Worm (Caenorhabditis elegans) whole organism, L2 larva: ENCODE measurements around the gene sgcb-1.

Experiments used
- C34F6.9 ChIP-seq: fragments of 150-350 bp; optimal IDR thresholded peaks from 2 replicates; lab custom pipeline; 2014; ENCODE audit warnings: missing biosample characterization, missing genetic modification characterization
- F13H6.1 ChIP-seq: sonication (generic microtip); optimal IDR thresholded peaks from 2 replicates; lab custom pipeline; 2016; ENCODE audit warnings: missing genetic modification characterization, missing compliant biosample characterization
- R02D3.7 ChIP-seq: fragments of 150-350 bp; optimal IDR thresholded peaks from 2 replicates; lab custom pipeline; 2014; ENCODE audit warnings: missing biosample characterization, missing genetic modification characterization
- Y55F3AM.14 ChIP-seq: fragments of 200-800 bp; sonication (Bioruptor generic); optimal IDR thresholded peaks from 2 replicates; lab custom pipeline; 2018; ENCODE audit warnings: mild to moderate bottlenecking, missing genetic modification characterization, missing compliant biosample characterization
- alr-1 ChIP-seq: fragments of 150-350 bp; optimal IDR thresholded peaks from 2 replicates; lab custom pipeline; 2014; ENCODE audit warnings: missing biosample characterization, missing genetic modification characterization
- aly-2 ChIP-seq: fragments of 150-350 bp; optimal IDR thresholded peaks from 2 replicates; lab custom pipeline; 2014; ENCODE audit warnings: missing biosample characterization, missing genetic modification characterization
- ama-1 ChIP-seq: fragments of 150-350 bp; optimal IDR thresholded peaks from 2 replicates; lab custom pipeline; 2018; ENCODE audit warnings: inconsistent platforms
- blmp-1 ChIP-seq: sonication (generic microtip); optimal IDR thresholded peaks from 2 replicates; lab custom pipeline; 2017; ENCODE audit warnings: missing genetic modification characterization, mild to moderate bottlenecking, missing compliant biosample characterization, antibody characterized with exemption, moderate library complexity; ENCODE audit not compliant: insufficient read depth
- ceh-16 ChIP-seq: fragments of 150-350 bp; optimal IDR thresholded peaks from 2 replicates; lab custom pipeline; 2014; ENCODE audit warnings: missing biosample characterization, missing genetic modification characterization
- ceh-82 ChIP-seq: fragments of 150-350 bp; optimal IDR thresholded peaks from 2 replicates; lab custom pipeline; 2014; ENCODE audit warnings: missing biosample characterization, missing genetic modification characterization
- egl-27 ChIP-seq: sonication (generic microtip); optimal IDR thresholded peaks from 3 replicates; lab custom pipeline; 2017; ENCODE audit warnings: missing biosample characterization, missing genetic modification reagents, missing genetic modification characterization
- elt-1 ChIP-seq: fragments of 150-350 bp; optimal IDR thresholded peaks from 2 replicates; lab custom pipeline; 2014; ENCODE audit warnings: missing biosample characterization, missing genetic modification characterization
- elt-3 ChIP-seq: sonication (generic microtip); optimal IDR thresholded peaks from 2 replicates; lab custom pipeline; 2017; ENCODE audit warnings: missing biosample characterization, missing genetic modification characterization
- gmeb-1 ChIP-seq: fragments of 150-350 bp; optimal IDR thresholded peaks from 2 replicates; lab custom pipeline; 2014; ENCODE audit warnings: missing biosample characterization, missing genetic modification characterization
- lin-11 ChIP-seq: fragments of 150-350 bp; sonication (generic microtip); optimal IDR thresholded peaks from 2 replicates; lab custom pipeline; 2014; ENCODE audit warnings: missing biosample characterization, missing genetic modification characterization, inconsistent platforms, mixed read lengths
- lin-13 ChIP-seq: fragments of 150-350 bp; optimal IDR thresholded peaks from 2 replicates; lab custom pipeline; 2014; ENCODE audit warnings: missing biosample characterization, missing genetic modification reagents, missing genetic modification characterization
- lin-39 ChIP-seq: fragments of 150-350 bp; optimal IDR thresholded peaks from 2 replicates; lab custom pipeline; 2014; ENCODE audit warnings: missing biosample characterization, missing genetic modification reagents, missing genetic modification characterization
- mbf-1 ChIP-seq: sonication (generic microtip); optimal IDR thresholded peaks from 2 replicates; lab custom pipeline; 2017; ENCODE audit warnings: missing biosample characterization, missing genetic modification characterization
- nhr-10 ChIP-seq: sonication (generic microtip); optimal IDR thresholded peaks from 2 replicates; lab custom pipeline; 2017; ENCODE audit warnings: missing biosample characterization, missing genetic modification characterization
- nhr-12 ChIP-seq: fragments of 150-350 bp; optimal IDR thresholded peaks from 2 replicates; lab custom pipeline; 2014; ENCODE audit warnings: missing biosample characterization, missing genetic modification characterization
- nhr-129 ChIP-seq: fragments of 150-350 bp; optimal IDR thresholded peaks from 2 replicates; lab custom pipeline; 2014; ENCODE audit warnings: missing biosample characterization, missing genetic modification characterization
- nhr-23 ChIP-seq: fragments of 150-350 bp; optimal IDR thresholded peaks from 2 replicates; lab custom pipeline; 2014; ENCODE audit warnings: missing biosample characterization, missing genetic modification reagents, missing genetic modification characterization
- nhr-237 ChIP-seq: fragments of 150-350 bp; optimal IDR thresholded peaks from 2 replicates; lab custom pipeline; 2014; ENCODE audit warnings: missing biosample characterization, missing genetic modification characterization
- nhr-25 ChIP-seq: fragments of 150-350 bp; sonication (generic microtip); optimal IDR thresholded peaks from 3 replicates; lab custom pipeline; 2014; ENCODE audit warnings: missing biosample characterization, missing genetic modification characterization
- nhr-6 ChIP-seq: fragments of 150-350 bp; optimal IDR thresholded peaks from 2 replicates; lab custom pipeline; 2014; ENCODE audit warnings: missing biosample characterization, missing genetic modification characterization
- nhr-77 ChIP-seq: fragments of 150-350 bp; optimal IDR thresholded peaks from 2 replicates; lab custom pipeline; 2014; ENCODE audit warnings: missing biosample characterization, missing genetic modification characterization
- peb-1 ChIP-seq: fragments of 150-350 bp; optimal IDR thresholded peaks from 2 replicates; lab custom pipeline; 2014; ENCODE audit warnings: missing biosample characterization, missing genetic modification characterization
- sem-4 ChIP-seq: fragments of 150-350 bp; optimal IDR thresholded peaks from 2 replicates; lab custom pipeline; 2014; ENCODE audit warnings: missing biosample characterization, missing genetic modification reagents, missing genetic modification characterization
- skn-1 ChIP-seq: sonication (generic microtip); optimal IDR thresholded peaks from 2 replicates; lab custom pipeline; 2017; ENCODE audit warnings: missing biosample characterization, missing genetic modification characterization
- sma-3 ChIP-seq: sonication (generic microtip); optimal IDR thresholded peaks from 2 replicates; lab custom pipeline; 2016; ENCODE audit warnings: missing genetic modification reagents, missing genetic modification characterization, missing compliant biosample characterization
- sma-9 ChIP-seq, 2 experiments: fragments of 150-350 bp in 1 of 2; sonication (generic microtip) in 1 of 2; optimal IDR thresholded peaks; 2 replicates each; lab custom pipeline; 2014 to 2016; ENCODE audit warnings: missing genetic modification characterization in 2 of 2, mild to moderate bottlenecking in 1 of 2, missing biosample characterization in 1 of 2, missing compliant biosample characterization in 1 of 2, missing genetic modification reagents in 1 of 2, moderate library complexity in 1 of 2
- snpc-4 ChIP-seq: fragments of 150-350 bp; optimal IDR thresholded peaks from 2 replicates; lab custom pipeline; 2014; ENCODE audit warnings: missing biosample characterization, missing genetic modification characterization
- unc-39 ChIP-seq: fragments of 150-350 bp; optimal IDR thresholded peaks from 2 replicates; lab custom pipeline; 2014; ENCODE audit warnings: missing biosample characterization, missing genetic modification characterization
- unc-55 ChIP-seq: fragments of 150-350 bp; sonication (generic microtip); optimal IDR thresholded peaks from 3 replicates; lab custom pipeline; 2014; ENCODE audit warnings: missing biosample characterization, missing genetic modification reagents, missing genetic modification characterization
- unc-62 ChIP-seq: fragments of 150-350 bp; optimal IDR thresholded peaks from 2 replicates; lab custom pipeline; 2014; ENCODE audit warnings: missing biosample characterization, missing genetic modification reagents, missing genetic modification characterization
- zag-1 ChIP-seq: fragments of 150-350 bp; optimal IDR thresholded peaks from 2 replicates; lab custom pipeline; 2014; ENCODE audit warnings: missing biosample characterization, missing genetic modification characterization
- ztf-4 ChIP-seq: fragments of 150-350 bp; optimal IDR thresholded peaks from 2 replicates; lab custom pipeline; 2014; ENCODE audit warnings: missing biosample characterization, missing genetic modification characterization

Gene sgcb-1

DNA sequence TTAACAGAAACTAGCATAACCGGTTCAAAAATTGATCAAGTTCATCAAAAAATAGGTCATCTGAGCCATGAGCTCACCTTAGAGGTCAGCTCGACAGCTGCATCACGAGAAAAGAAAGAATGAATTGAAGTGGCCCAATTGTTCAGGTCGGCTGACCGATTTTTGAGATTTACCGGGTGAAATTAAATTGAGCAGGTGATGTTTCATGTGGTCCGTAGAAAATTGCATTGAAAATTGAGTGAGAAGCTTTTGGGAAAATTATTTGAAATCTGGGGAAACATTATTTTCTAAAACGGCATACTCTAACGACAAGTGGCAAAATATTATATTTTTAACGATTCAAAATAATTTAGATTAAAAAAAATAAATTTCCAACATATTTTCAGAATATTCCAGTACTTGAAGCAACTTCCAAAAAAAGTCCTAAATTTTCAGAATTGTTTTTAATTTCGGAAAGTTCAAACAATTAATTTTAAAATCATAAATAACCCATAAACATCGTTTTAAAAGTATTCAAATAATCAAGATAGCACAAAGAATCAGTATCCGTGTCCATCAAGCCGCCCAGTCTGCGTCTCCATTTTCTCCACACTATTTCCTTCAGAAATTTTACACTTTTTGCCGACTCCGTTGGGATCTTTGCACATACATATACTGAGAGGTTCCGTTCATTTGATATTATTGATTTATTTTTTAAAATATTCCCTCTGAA, at the start of gene sgcb-1:
sgcb-1 (plus strand) TSS at position 662 of the 712 bp plus-strand sequence.
- TF ChIP-seq skn-1 = no peak
- no peak for TF ChIP-seq nhr-10 (tag; lab: Kevin White, UChicago)
- TF ChIP-seq ceh-82 (tag; lab: Kevin White, UChicago) = no peak
- TF ChIP-seq nhr-129 (tag; lab: Kevin White, UChicago) = peak; percentile 34
- TF ChIP-seq zag-1 (tag; lab: Kevin White, UChicago) = no peak
- no peak for TF ChIP-seq peb-1 (tag; lab: Kevin White, UChicago)

ce11 chrII:278636-279035, 47.5 kb upstream of the sgcb-1 start, which contains the start of gene B0432.8:
TSS of gene B0432.8 (minus strand) at chrII:278736.
- TF ChIP-seq sma-9 (GFP tag; optimal IDR thresholded peaks at IDR 0.05; lab: Kevin White, UChicago) (no peak), sma-9 (tag; optimal IDR thresholded peaks at IDR 0.05; lab: Kevin White, UChicago) (no peak), unc-62 (no peak), C34F6.9 (tag; lab: Kevin White, UChicago) (no peak), elt-3 (no peak), peb-1 (tag; lab: Kevin White, UChicago) (no peak), lin-11 (tag; lab: Kevin White, UChicago) (no peak), lin-39 (no peak), egl-27 (tag; lab: Kevin White, UChicago) (no peak), nhr-129 (tag; lab: Kevin White, UChicago) (no peak), nhr-12 (tag; lab: Kevin White, UChicago) (no peak)

- TF ChIP-seq elt-3 (no peak), snpc-4 (no peak)
Measured at ce11 chrII:282483-282882, 43.6 kb upstream of the sgcb-1 start, which contains the start of gene trul-1. TSS of gene trul-1 (minus strand) at chrII:282583.

- no peak for TF ChIP-seq ceh-16
- TF ChIP-seq gmeb-1 (tag; lab: Kevin White, UChicago) = no peak
- TF ChIP-seq nhr-77 = no peak
- no peak for TF ChIP-seq F13H6.1 (tag; lab: Kevin White, UChicago)
- TF ChIP-seq Y55F3AM.14 (GFP tag; lab: Kevin White, UChicago) = no peak
- TF ChIP-seq elt-1 (tag; lab: Kevin White, UChicago) = no peak
- TF ChIP-seq lin-39 = no peak
- TF ChIP-seq peb-1 (tag; lab: Kevin White, UChicago) = no peak
- no peak for TF ChIP-seq alr-1 (tag; lab: Kevin White, UChicago)
Measured at ce11 chrII:283594-283993, 42.5 kb upstream of the sgcb-1 start, which contains the start of gene B0432.9. TSS of gene B0432.9 (minus strand) at chrII:283694.

DNA sequence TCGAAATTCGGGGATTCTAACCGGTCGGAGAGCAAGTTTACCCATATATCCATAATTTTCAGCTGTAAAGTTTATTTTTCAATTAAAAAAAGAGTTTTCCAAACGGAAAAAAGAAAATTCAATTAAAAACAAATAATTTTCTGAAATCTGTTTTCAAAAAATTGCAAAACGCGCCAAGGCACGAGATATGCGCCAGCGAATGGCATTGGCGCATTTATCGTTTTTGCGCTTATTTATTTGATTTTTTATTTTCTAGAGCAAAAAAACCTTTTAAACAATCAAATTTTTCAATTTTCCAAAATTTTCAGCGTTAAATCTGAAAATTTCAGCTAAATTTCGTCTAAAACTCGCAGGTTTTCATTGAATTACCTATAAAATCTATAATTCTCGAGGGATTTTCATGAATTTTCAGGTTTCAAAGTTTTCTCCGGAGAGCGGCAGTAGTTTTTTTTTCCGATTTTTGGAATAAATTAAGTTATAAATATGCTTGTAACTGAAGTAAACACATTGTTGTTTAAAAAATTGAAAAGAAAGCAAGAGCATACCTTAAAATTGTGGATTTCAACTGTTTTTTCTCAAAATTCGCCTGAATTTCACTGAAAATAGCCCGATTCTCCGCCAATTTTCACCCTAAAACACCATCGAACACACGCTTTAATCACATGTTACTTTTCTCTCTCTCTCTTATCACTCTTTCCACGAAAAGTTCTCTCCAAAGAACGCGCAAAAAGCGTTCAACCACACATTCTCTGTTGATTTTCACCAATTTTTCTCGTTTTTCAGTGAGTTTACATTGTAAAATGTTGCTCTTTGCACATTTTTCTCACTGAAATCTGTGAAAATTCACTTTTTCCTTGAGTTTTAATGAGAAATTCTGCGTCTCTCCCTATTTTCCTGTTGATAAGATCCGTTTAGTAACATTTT, 40.2 kb upstream of the sgcb-1 start, which contains the start of gene B0432.10:
B0432.10 (minus strand) TSS at position 649 of the 924 bp plus-strand sequence.
- peak; percentile 19 for TF ChIP-seq ceh-16
- TF ChIP-seq nhr-10 (tag; lab: Kevin White, UChicago) = no peak
- TF ChIP-seq R02D3.7 = peak; percentile 8
- TF ChIP-seq sma-3 (GFP tag; lab: Kevin White, UChicago) = peak; percentile 74
- no peak for TF ChIP-seq nhr-12 (tag; lab: Kevin White, UChicago)
- TF ChIP-seq egl-27 (tag; lab: Kevin White, UChicago) = peak; percentile 81
- TF ChIP-seq nhr-77 = peak; percentile 37
- TF ChIP-seq elt-3 = no peak
- TF ChIP-seq lin-39 = no peak
- no peak for TF ChIP-seq unc-62
- no peak for TF ChIP-seq ceh-82 (tag; lab: Kevin White, UChicago)
- TF ChIP-seq nhr-6 (tag; lab: Kevin White, UChicago) = peak; percentile 78
- TF ChIP-seq alr-1 (tag; lab: Kevin White, UChicago) = no peak
- TF ChIP-seq sem-4 (tag; lab: Kevin White, UChicago) = peak; percentile 77
- no peak for TF ChIP-seq nhr-23 (tag; lab: Kevin White, UChicago)
- no peak for TF ChIP-seq ztf-4
- no peak for TF ChIP-seq blmp-1 (tag; lab: Kevin White, UChicago)
- TF ChIP-seq lin-13 (GFP tag; lab: Kevin White, UChicago) = peak; percentile 87
- no peak for TF ChIP-seq aly-2
- peak; percentile 58 for TF ChIP-seq nhr-129 (tag; lab: Kevin White, UChicago)
- peak; percentile 40 for TF ChIP-seq nhr-237 (tag; lab: Kevin White, UChicago)
- peak; percentile 96 for TF ChIP-seq unc-55
- TF ChIP-seq unc-39 = no peak
- no peak for TF ChIP-seq mbf-1 (tag; lab: Kevin White, UChicago)
- no peak for TF ChIP-seq ama-1 (lab: Kevin White, UChicago)
- peak; percentile 82 for TF ChIP-seq nhr-25 (tag; lab: Kevin White, UChicago)
- TF ChIP-seq snpc-4 = peak; percentile 60
- peak; percentile 96 for TF ChIP-seq C34F6.9 (tag; lab: Kevin White, UChicago)
- peak; percentile 74 for TF ChIP-seq F13H6.1 (tag; lab: Kevin White, UChicago)
- no peak for TF ChIP-seq elt-1 (tag; lab: Kevin White, UChicago)
- no peak for TF ChIP-seq skn-1
- peak; percentile 63 for TF ChIP-seq lin-11 (tag; lab: Kevin White, UChicago)
- peak; percentile 75 for TF ChIP-seq sma-9 (GFP tag; optimal IDR thresholded peaks at IDR 0.05; lab: Kevin White, UChicago)
- TF ChIP-seq sma-9 (tag; optimal IDR thresholded peaks at IDR 0.05; lab: Kevin White, UChicago) = no peak
- TF ChIP-seq gmeb-1 (tag; lab: Kevin White, UChicago) = peak; percentile 97
